Fruit fly (Drosophila melanogaster): ENCODE measurements around the gene CG16719.

- TF ChIP-seq net (GFP tag; optimal IDR thresholded peaks at IDR 0.05), result no peak
- TF ChIP-seq CG11902 (GFP tag; optimal IDR thresholded peaks at IDR 0.05), result no peak
- TF ChIP-seq CG8632 (GFP tag; optimal IDR thresholded peaks at IDR 0.05), result no peak
- TF ChIP-seq eg (GFP tag; IDR thresholded peaks at IDR 0.05), result no peak
- no peak for TF ChIP-seq Ets96B (tag; optimal IDR thresholded peaks at IDR 0.05)
- no peak for TF ChIP-seq fkh (GFP tag; optimal IDR thresholded peaks at IDR 0.05)
- no peak for TF ChIP-seq spab (GFP tag; optimal IDR thresholded peaks at IDR 0.05)
- TF ChIP-seq dac (GFP tag; optimal IDR thresholded peaks at IDR 0.05), result no peak
- TF ChIP-seq CG6854 (GFP tag; optimal IDR thresholded peaks at IDR 0.05), result no peak
- no peak for TF ChIP-seq CG11294 (GFP tag; IDR thresholded peaks at IDR 0.05)
- TF ChIP-seq Sox14 (GFP tag; optimal IDR thresholded peaks at IDR 0.05), result no peak
- TF ChIP-seq CG15336 (GFP tag; IDR thresholded peaks at IDR 0.05), result no peak
These were observed 23.8 kb downstream of the CG16719 start for dm6 chr3L:9708797-9709196.
